Worm (Caenorhabditis elegans) whole organism, late embryonic: Measurements from ENCODE around the gene czw-1.

Experiments
- C08G9.2 ChIP-seq: sonication (generic microtip); optimal IDR thresholded peaks from 2 replicates; lab custom pipeline; 2016; ENCODE audit warnings: mild to moderate bottlenecking, missing genetic modification characterization, moderate library complexity, missing compliant biosample characterization
- F13H6.1 ChIP-seq: sonication (generic microtip); optimal IDR thresholded peaks from 2 replicates; lab custom pipeline; 2016; ENCODE audit warnings: missing genetic modification characterization, missing compliant biosample characterization
- ahr-1 ChIP-seq: sonication (generic microtip); optimal IDR thresholded peaks from 2 replicates; lab custom pipeline; 2016; ENCODE audit warnings: missing genetic modification characterization, missing compliant biosample characterization
- ceh-14 ChIP-seq: sonication (generic microtip); optimal IDR thresholded peaks from 2 replicates; lab custom pipeline; 2016; ENCODE audit warnings: missing genotype, missing genetic modification characterization, missing compliant biosample characterization
- ceh-18 ChIP-seq: sonication (generic microtip); optimal IDR thresholded peaks from 2 replicates; lab custom pipeline; 2016; ENCODE audit warnings: missing genetic modification characterization, missing compliant biosample characterization
- ceh-19 ChIP-seq: fragments of 200-800 bp; sonication (Bioruptor generic); optimal IDR thresholded peaks from 2 replicates; lab custom pipeline; 2018; ENCODE audit warnings: mild to moderate bottlenecking, missing genetic modification characterization, missing compliant biosample characterization
- ceh-2 ChIP-seq: sonication (generic microtip); optimal IDR thresholded peaks from 2 replicates; lab custom pipeline; 2016; ENCODE audit warnings: missing genotype, missing genetic modification characterization, missing compliant biosample characterization
- ceh-30 ChIP-seq: fragments of 150-350 bp; optimal IDR thresholded peaks from 2 replicates; lab custom pipeline; 2014; ENCODE audit warnings: missing biosample characterization, missing genetic modification characterization
- ceh-31 ChIP-seq: sonication (generic microtip); optimal IDR thresholded peaks from 2 replicates; lab custom pipeline; 2016; ENCODE audit warnings: missing genetic modification characterization, missing compliant biosample characterization
- ceh-34 ChIP-seq: sonication (generic microtip); optimal IDR thresholded peaks from 2 replicates; lab custom pipeline; 2016; ENCODE audit warnings: mild to moderate bottlenecking, missing genetic modification characterization, missing compliant biosample characterization
- ceh-45 ChIP-seq: fragments of 200-800 bp; sonication (Bioruptor generic); IDR thresholded peaks from 2 replicates; pipeline ENCODE4 v1.3.6; 2022; ENCODE audit warnings: missing genetic modification reagents, missing genetic modification characterization, missing compliant biosample characterization
- ceh-6 ChIP-seq: fragments of 200-800 bp; sonication (Bioruptor generic); optimal IDR thresholded peaks from 2 replicates; lab custom pipeline; 2018; ENCODE audit warnings: mild to moderate bottlenecking, missing genetic modification characterization, missing compliant biosample characterization
- dmd-4 ChIP-seq: sonication (generic microtip); optimal IDR thresholded peaks from 2 replicates; lab custom pipeline; 2016; ENCODE audit warnings: borderline replicate concordance, missing genetic modification characterization, missing compliant biosample characterization
- dve-1 ChIP-seq: sonication (generic microtip); optimal IDR thresholded peaks from 2 replicates; lab custom pipeline; 2017; ENCODE audit warnings: antibody characterized with exemption, mild to moderate bottlenecking, missing genetic modification characterization, missing compliant biosample characterization
- elt-2 ChIP-seq: sonication (generic microtip); optimal IDR thresholded peaks from 2 replicates; lab custom pipeline; 2016; ENCODE audit warnings: missing genetic modification reagents, missing genetic modification characterization, missing compliant biosample characterization
- elt-4 ChIP-seq: sonication (generic microtip); optimal IDR thresholded peaks from 2 replicates; lab custom pipeline; 2016; ENCODE audit warnings: missing genetic modification characterization, missing compliant biosample characterization
- ets-4 ChIP-seq: sonication (generic microtip); optimal IDR thresholded peaks from 2 replicates; lab custom pipeline; 2016; ENCODE audit warnings: missing genetic modification characterization, missing compliant biosample characterization
- fax-1 ChIP-seq: sonication (generic microtip); optimal IDR thresholded peaks from 2 replicates; lab custom pipeline; 2016; ENCODE audit warnings: missing genotype, missing genetic modification characterization, missing compliant biosample characterization
- fkh-10 ChIP-seq: fragments of 150-350 bp; optimal IDR thresholded peaks from 2 replicates; lab custom pipeline; 2014; ENCODE audit warnings: missing biosample characterization, missing genetic modification reagents, missing genetic modification characterization
- fkh-6 ChIP-seq: sonication (generic microtip); optimal IDR thresholded peaks from 2 replicates; lab custom pipeline; 2016; ENCODE audit warnings: missing genetic modification characterization, missing compliant biosample characterization
- hlh-15 ChIP-seq: sonication (generic microtip); optimal IDR thresholded peaks from 2 replicates; lab custom pipeline; 2016; ENCODE audit warnings: missing genetic modification characterization, missing compliant biosample characterization
- hlh-8 ChIP-seq: sonication (generic microtip); optimal IDR thresholded peaks from 2 replicates; lab custom pipeline; 2016; ENCODE audit warnings: missing genotype, missing genetic modification characterization, missing compliant biosample characterization
- mec-3 ChIP-seq: sonication (generic microtip); optimal IDR thresholded peaks from 2 replicates; lab custom pipeline; 2016; ENCODE audit warnings: borderline replicate concordance, missing genetic modification characterization, missing compliant biosample characterization
- nfya-1 ChIP-seq: sonication (generic microtip); optimal IDR thresholded peaks from 2 replicates; lab custom pipeline; 2017; ENCODE audit warnings: missing genetic modification characterization, mild to moderate bottlenecking, missing compliant biosample characterization, antibody characterized with exemption, moderate library complexity
- pat-9 ChIP-seq: fragments of 200-800 bp; sonication (Bioruptor generic); optimal IDR thresholded peaks from 2 replicates; lab custom pipeline; 2018; ENCODE audit warnings: mild to moderate bottlenecking, missing genetic modification characterization, moderate library complexity, missing compliant biosample characterization
- pax-1 ChIP-seq: fragments of 150-350 bp; optimal IDR thresholded peaks from 2 replicates; lab custom pipeline; 2014; ENCODE audit warnings: missing biosample characterization, missing genetic modification characterization
- pha-2 ChIP-seq: sonication (generic microtip); optimal IDR thresholded peaks from 2 replicates; lab custom pipeline; 2017; ENCODE audit warnings: mild to moderate bottlenecking, missing genetic modification characterization, missing compliant biosample characterization
- pqm-1 ChIP-seq: sonication (generic microtip); optimal IDR thresholded peaks from 2 replicates; lab custom pipeline; 2016; ENCODE audit warnings: missing genetic modification characterization, missing compliant biosample characterization
- ref-2 ChIP-seq: sonication (generic microtip); optimal IDR thresholded peaks from 2 replicates; lab custom pipeline; 2016; ENCODE audit warnings: missing genetic modification characterization, missing compliant biosample characterization
- rnt-1 ChIP-seq: sonication (generic microtip); optimal IDR thresholded peaks from 2 replicates; lab custom pipeline; 2016; ENCODE audit warnings: missing genetic modification characterization, missing compliant biosample characterization
- sox-4 ChIP-seq: sonication (generic microtip); optimal IDR thresholded peaks from 2 replicates; lab custom pipeline; 2017; ENCODE audit warnings: mild to moderate bottlenecking, missing genetic modification characterization, inconsistent platforms, missing compliant biosample characterization
- tbx-2 ChIP-seq: sonication (generic microtip); optimal IDR thresholded peaks from 2 replicates; lab custom pipeline; 2016; ENCODE audit warnings: missing genetic modification characterization, missing compliant biosample characterization
- tbx-7 ChIP-seq: sonication (generic microtip); optimal IDR thresholded peaks from 2 replicates; lab custom pipeline; 2016; ENCODE audit warnings: missing genotype, missing genetic modification characterization, missing compliant biosample characterization
- ttx-3 ChIP-seq: sonication (generic microtip); optimal IDR thresholded peaks from 2 replicates; lab custom pipeline; 2016; ENCODE audit warnings: missing genetic modification reagents, missing genetic modification characterization, missing compliant biosample characterization
- unc-3 ChIP-seq, 2 experiments: fragments of 200-800 bp in 1 of 2; sonication (Bioruptor generic) in 1 of 2; sonication (generic microtip) in 1 of 2; conservative IDR thresholded peaks in 1 of 2; optimal IDR thresholded peaks in 1 of 2; 2 replicates each; pipeline versions ENCODE4 v1.3.6 to Lab custom; 2016 to 2022; ENCODE audit warnings: missing compliant biosample characterization in 2 of 2, missing genetic modification characterization in 2 of 2, missing genetic modification reagents in 1 of 2
- unc-42 ChIP-seq: sonication (generic microtip); optimal IDR thresholded peaks from 2 replicates; lab custom pipeline; 2016; ENCODE audit warnings: missing genotype, missing genetic modification characterization, missing compliant biosample characterization
- unc-55 ChIP-seq: sonication (generic microtip); optimal IDR thresholded peaks from 2 replicates; lab custom pipeline; 2017; ENCODE audit warnings: missing biosample characterization, missing genetic modification reagents, missing genetic modification characterization
- unc-86 ChIP-seq: sonication (generic microtip); optimal IDR thresholded peaks from 2 replicates; lab custom pipeline; 2016; ENCODE audit warnings: missing genetic modification characterization, missing compliant biosample characterization
- zip-5 ChIP-seq: sonication (generic microtip); optimal IDR thresholded peaks from 2 replicates; lab custom pipeline; 2016; ENCODE audit warnings: missing genetic modification characterization, missing compliant biosample characterization

czw-1 gene

DNA sequence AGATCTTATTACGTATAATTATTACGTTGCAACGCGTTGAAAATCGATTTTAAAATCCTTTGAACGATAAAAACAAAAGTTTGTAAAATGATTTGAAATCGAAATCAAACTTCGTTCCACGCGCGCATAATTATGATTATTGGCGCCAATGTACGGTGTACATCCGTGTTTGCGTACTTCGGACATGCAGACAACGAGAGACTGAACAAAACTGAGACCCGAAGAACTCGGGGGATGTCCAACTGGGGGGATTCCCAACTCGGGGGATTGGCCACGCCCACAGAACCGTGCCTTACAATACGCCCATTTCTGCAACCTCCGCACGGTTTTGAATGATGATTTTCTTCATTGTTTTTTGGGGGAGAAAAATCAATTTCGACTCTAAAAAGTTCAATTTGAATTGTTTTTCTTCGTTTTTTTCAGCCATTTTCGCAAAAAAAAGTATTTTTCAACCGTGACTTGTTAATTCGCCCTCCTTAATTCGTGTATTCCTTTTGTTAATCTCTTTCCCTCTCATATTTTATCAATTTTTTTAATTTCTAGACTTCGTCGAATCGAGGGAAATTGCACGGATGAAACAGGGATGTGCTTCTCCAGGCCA is 374 bp upstream of the czw-1 start, which contains the start of gene F20D12.12:
Gene F20D12.12, plus strand, starts transcription at position 542 of the 601 bp plus-strand sequence.
- TF ChIP-seq C08G9.2 (tag; lab: Kevin White, UChicago), result peak; percentile 66
- peak; percentile 58; the same call in 1 of the 2 replicates for TF ChIP-seq ceh-45 (GFP tag; lab: Robert Waterston, UW)
- peak; percentile 76 for TF ChIP-seq ceh-18 (tag; lab: Kevin White, UChicago)
- peak; percentile 46 for TF ChIP-seq ttx-3 (tag; lab: Kevin White, UChicago)
- TF ChIP-seq unc-42, result peak; percentile 67
- peak; percentile 64 for TF ChIP-seq tbx-7 (tag; lab: Kevin White, UChicago)
- TF ChIP-seq ceh-14, result peak; percentile 68
- peak; percentile 31 for TF ChIP-seq fkh-6 (tag; lab: Kevin White, UChicago)
- peak; percentile 79 for TF ChIP-seq rnt-1 (tag; lab: Kevin White, UChicago)
- peak; percentile 32 for TF ChIP-seq unc-86 (tag; lab: Kevin White, UChicago)
- TF ChIP-seq unc-3 (GFP tag; conservative IDR thresholded peaks at IDR 0.05; lab: Robert Waterston, UW), result peak; percentile 34; the same call in 1 of the 2 replicates
- TF ChIP-seq unc-3 (tag; optimal IDR thresholded peaks at IDR 0.05; lab: Kevin White, UChicago), result peak; percentile 32
- TF ChIP-seq ref-2 (tag; lab: Kevin White, UChicago), result peak; percentile 68
- TF ChIP-seq ets-4, result peak; percentile 56
- peak; percentile 44 for TF ChIP-seq elt-2 (tag; lab: Kevin White, UChicago)
- TF ChIP-seq ahr-1, result peak; percentile 14
- peak; percentile 72 for TF ChIP-seq ceh-34 (tag; lab: Kevin White, UChicago)
- TF ChIP-seq fax-1 (tag; lab: Kevin White, UChicago), result peak; percentile 46
- peak; percentile 85 for TF ChIP-seq ceh-31
- peak; percentile 50 for TF ChIP-seq F13H6.1 (tag; lab: Kevin White, UChicago)
- peak; percentile 22 for TF ChIP-seq mec-3 (tag; lab: Kevin White, UChicago)
- TF ChIP-seq ceh-2 (tag; lab: Kevin White, UChicago), result peak; percentile 45
- TF ChIP-seq nfya-1, result peak; percentile 72
- TF ChIP-seq hlh-15 (tag; lab: Kevin White, UChicago), result peak; percentile 4
- peak; percentile 51 for TF ChIP-seq zip-5
- peak; percentile 81 for TF ChIP-seq tbx-2

DNA sequence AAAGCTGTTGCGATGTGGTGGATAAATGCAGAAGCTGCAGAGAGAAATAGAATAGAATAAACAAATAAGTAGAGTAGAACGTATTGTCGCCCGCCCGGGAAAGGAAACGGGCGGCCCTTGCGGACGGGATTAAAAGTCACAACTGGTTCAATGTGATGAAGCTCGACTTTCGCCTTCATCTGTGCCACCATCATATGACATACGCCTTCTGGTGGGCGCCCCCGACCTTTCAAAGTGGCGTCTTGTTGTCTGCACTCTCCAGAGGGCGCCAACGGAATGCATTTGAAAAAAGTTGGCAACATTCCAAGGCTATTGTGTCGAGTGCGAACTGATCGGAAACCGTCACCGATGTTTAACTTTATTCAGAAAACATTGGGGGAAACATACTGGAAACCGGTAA is 3.4 kb downstream of the czw-1 start:
- no peak for TF ChIP-seq pqm-1 (tag; lab: Kevin White, UChicago)
- TF ChIP-seq fkh-10 (GFP tag; lab: Kevin White, UChicago), result no peak
- no peak for TF ChIP-seq unc-42
- TF ChIP-seq elt-4 (tag; lab: Kevin White, UChicago), result no peak
- no peak for TF ChIP-seq ceh-2 (tag; lab: Kevin White, UChicago)
- TF ChIP-seq C08G9.2 (tag; lab: Kevin White, UChicago), result no peak
- TF ChIP-seq ceh-34 (tag; lab: Kevin White, UChicago), result peak; percentile 27
- no peak for TF ChIP-seq pax-1

ce11 chrIV:7940919-7941318 is 5.7 kb downstream of the czw-1 start, which contains the start of gene exc-9:
Gene exc-9, minus strand, starts transcription at chrIV:7941019.
- TF ChIP-seq pha-2 (no peak), unc-3 (GFP tag; conservative IDR thresholded peaks at IDR 0.05; lab: Robert Waterston, UW) (no peak), unc-3 (tag; optimal IDR thresholded peaks at IDR 0.05; lab: Kevin White, UChicago) (no peak), unc-55 (GFP tag; lab: Kevin White, UChicago) (no peak), ceh-30 (tag; lab: Kevin White, UChicago) (no peak), ceh-6 (GFP tag; lab: Kevin White, UChicago) (no peak), unc-86 (tag; lab: Kevin White, UChicago) (no peak), sox-4 (tag; lab: Kevin White, UChicago) (no peak), hlh-8 (tag; lab: Kevin White, UChicago) (no peak), ceh-14 (no peak), pat-9 (tag; lab: Kevin White, UChicago) (no peak), tbx-2 (no peak), dve-1 (tag; lab: Kevin White, UChicago) (no peak), ceh-19 (no peak), F13H6.1 (tag; lab: Kevin White, UChicago) (no peak), C08G9.2 (tag; lab: Kevin White, UChicago) (no peak), dmd-4 (tag; lab: Kevin White, UChicago) (no peak)
